Fruit fly (Drosophila melanogaster): ENCODE measurements around the gene Cpr65Ec.

Cpr65Ec gene

dm6 chr3L:7090764-7091163, 2.2 kb upstream of the Cpr65Ec start (continued):
- TF ChIP-seq CG14441 (GFP tag; IDR thresholded peaks at IDR 0.05) (peak; percentile 88), yki (optimal IDR thresholded peaks at IDR 0.05) (no peak), TFAM (GFP tag; optimal IDR thresholded peaks at IDR 0.05) (no peak), sd (tag; optimal IDR thresholded peaks at IDR 0.05) (peak; percentile 22), Hand (GFP tag; optimal IDR thresholded peaks at IDR 0.05) (no peak), CG34224 (GFP tag; IDR thresholded peaks at IDR 0.05; ENCODE audit: partially characterized antibody) (no peak), wdn (GFP tag; IDR thresholded peaks at IDR 0.05) (no peak), cato (GFP tag; optimal IDR thresholded peaks at IDR 0.05; ENCODE audit: borderline replicate concordance) (no peak), Sry-β (GFP tag; optimal IDR thresholded peaks at IDR 0.05) (no peak), psq (GFP tag; optimal IDR thresholded peaks at IDR 0.05) (no peak), kay (GFP tag; optimal IDR thresholded peaks at IDR 0.05) (peak; percentile 30), CG9932 (GFP tag; IDR thresholded peaks at IDR 0.05) (no peak), CG9876 (GFP tag; optimal IDR thresholded peaks at IDR 0.05) (no peak), cwo (GFP tag; optimal IDR thresholded peaks at IDR 0.05) (peak; percentile 60), CG5180 (GFP tag; optimal IDR thresholded peaks at IDR 0.05) (peak; percentile 61), Antp (GFP tag; optimal IDR thresholded peaks at IDR 0.05) (peak; percentile 55), mam (GFP tag; optimal IDR thresholded peaks at IDR 0.05) (peak; percentile 64), tna (GFP tag; IDR thresholded peaks at IDR 0.05; ENCODE audit: partially characterized antibody) (no peak), hb (GFP tag; IDR thresholded peaks at IDR 0.05; ENCODE audit: partially characterized antibody) (no peak), pnt (GFP tag; optimal IDR thresholded peaks at IDR 0.05) (peak; percentile 44), so (GFP tag; IDR thresholded peaks at IDR 0.05) (peak; percentile 67; the same call in 2 of the 3 replicates), CG13424 (tag; optimal IDR thresholded peaks at IDR 0.05) (peak; percentile 73), Bdp1 (GFP tag; optimal IDR thresholded peaks at IDR 0.05) (no peak), exex (tag; optimal IDR thresholded peaks at IDR 0.05) (peak; percentile 20), insv (GFP tag; optimal IDR thresholded peaks at IDR 0.05) (no peak), CG10654 (GFP tag; optimal IDR thresholded peaks at IDR 0.05) (peak; percentile 58), CG15696 (tag; optimal IDR thresholded peaks at IDR 0.05) (peak; percentile 18), run (tag; optimal IDR thresholded peaks at IDR 0.05) (peak; percentile 12), CG7745 (tag; optimal IDR thresholded peaks at IDR 0.05) (no peak), Ssrp (tag; optimal IDR thresholded peaks at IDR 0.05) (peak; percentile 19), seq (GFP tag; IDR thresholded peaks at IDR 0.05) (peak; percentile 40; the same call in 1 of the 2 replicates), Oaz (GFP tag; IDR thresholded peaks at IDR 0.05) (peak; percentile 68), fd64A (GFP tag; optimal IDR thresholded peaks at IDR 0.05) (no peak), CG15601 (tag; optimal IDR thresholded peaks at IDR 0.05) (no peak), CG8089 (GFP tag; optimal IDR thresholded peaks at IDR 0.05) (no peak), CG43689 (GFP tag; IDR thresholded peaks at IDR 0.05) (peak; percentile 23; the same call in 1 of the 2 replicates), lab (GFP tag; optimal IDR thresholded peaks at IDR 0.05) (peak; percentile 78), Pdp1 (GFP tag; optimal IDR thresholded peaks at IDR 0.05) (peak; percentile 47 to 71), Chrac-16 (GFP tag; optimal IDR thresholded peaks at IDR 0.05) (peak; percentile 25), CG18619 (GFP tag; optimal IDR thresholded peaks at IDR 0.05) (no peak), Dek (tag; optimal IDR thresholded peaks at IDR 0.05) (no peak), Lhr (GFP tag; optimal IDR thresholded peaks at IDR 0.05) (no peak), peb (GFP tag; IDR thresholded peaks at IDR 0.05) (0 out of 2 replicates have a peak, but pooled peaks have one; percentile 64), Dref (GFP tag; IDR thresholded peaks at IDR 0.05) (no peak), vvl (GFP tag; IDR thresholded peaks at IDR 0.05) (peak; percentile 90), Nf-YB (GFP tag; optimal IDR thresholded peaks at IDR 0.05) (no peak), stwl (tag; optimal IDR thresholded peaks at IDR 0.05) (no peak), Mes4 (GFP tag; optimal IDR thresholded peaks at IDR 0.05) (no peak), B-H2 (GFP tag; optimal IDR thresholded peaks at IDR 0.05) (no peak), CG17361 (GFP tag; IDR thresholded peaks at IDR 0.05) (peak; percentile 74)

All from whole organism, embryonic.